Fruit fly (Drosophila melanogaster) whole organism, prepupa: ENCODE results near the gene ND-75.

Source experiments
- Blimp-1 ChIP-seq: fragments of 200-800 bp; sonication (Bioruptor generic); optimal IDR thresholded peaks from 3 replicates; lab custom pipeline; 2017; ENCODE audit warnings: missing biosample characterization, missing genetic modification characterization, mild to moderate bottlenecking, moderate library complexity, missing genetic modification reagents
- CG10631 ChIP-seq: fragments of 200-800 bp; sonication (Bioruptor generic); optimal IDR thresholded peaks from 2 replicates; lab custom pipeline; 2016; ENCODE audit warnings: missing biosample characterization, missing genetic modification characterization
- CG10669 ChIP-seq: fragments of 200-800 bp; sonication (Bioruptor generic); optimal IDR thresholded peaks from 3 replicates; lab custom pipeline; 2018; ENCODE audit warnings: missing biosample characterization, mild to moderate bottlenecking, missing genetic modification characterization, moderate library complexity
- CG11294 ChIP-seq: fragments of 200-800 bp; sonication (Bioruptor generic); IDR thresholded peaks from 2 replicates; pipeline ENCODE4 v1.3.6; 2022; ENCODE audit warnings: missing biosample characterization, missing genetic modification characterization
- CG11902 ChIP-seq: fragments of 200-800 bp; sonication (Bioruptor generic); optimal IDR thresholded peaks from 3 replicates; lab custom pipeline; 2016; ENCODE audit warnings: missing biosample characterization, missing genetic modification characterization
- CG15336 ChIP-seq: fragments of 200-800 bp; sonication (Bioruptor generic); IDR thresholded peaks from 2 replicates; pipeline ENCODE4 v1.3.6; 2022; ENCODE audit warnings: missing biosample characterization, missing genetic modification characterization
- CG1621 ChIP-seq: fragments of 200-800 bp; sonication (Bioruptor generic); optimal IDR thresholded peaks from 3 replicates; lab custom pipeline; 2018; ENCODE audit warnings: missing biosample characterization, mild to moderate bottlenecking, missing genetic modification characterization
- CG16779 ChIP-seq: fragments of 200-800 bp; sonication (Bioruptor generic); optimal IDR thresholded peaks from 3 replicates; lab custom pipeline; 2017; ENCODE audit warnings: missing biosample characterization, mild to moderate bottlenecking, missing genetic modification characterization
- CG3032 ChIP-seq: fragments of 200-800 bp; optimal IDR thresholded peaks from 2 replicates; lab custom pipeline; 2019; ENCODE audit warnings: missing biosample characterization, mild to moderate bottlenecking, missing genetic modification characterization, moderate library complexity
- CG31627 ChIP-seq: fragments of 200-800 bp; sonication (Bioruptor generic); optimal IDR thresholded peaks from 3 replicates; lab custom pipeline; 2016; ENCODE audit warnings: missing biosample characterization, missing genetic modification characterization
- CG34406 ChIP-seq: fragments of 200-800 bp; sonication (Bioruptor generic); optimal IDR thresholded peaks from 3 replicates; lab custom pipeline; 2016; ENCODE audit warnings: missing biosample characterization, missing genetic modification characterization
- CG6163 ChIP-seq: fragments of 200-800 bp; sonication (Bioruptor generic); IDR thresholded peaks from 3 replicates; pipeline ENCODE4 v1.3.6; 2022; ENCODE audit warnings: missing biosample characterization, missing genetic modification characterization
- CG6276 ChIP-seq: fragments of 200-800 bp; sonication (Bioruptor generic); optimal IDR thresholded peaks from 2 replicates; lab custom pipeline; 2017; ENCODE audit warnings: missing biosample characterization, mild to moderate bottlenecking, missing genetic modification characterization
- CG6792 ChIP-seq: fragments of 200-800 bp; sonication (Bioruptor generic); optimal IDR thresholded peaks from 3 replicates; lab custom pipeline; 2016; ENCODE audit warnings: missing biosample characterization, missing genetic modification characterization
- CG6854 ChIP-seq: fragments of 200-800 bp; sonication (Bioruptor generic); optimal IDR thresholded peaks from 2 replicates; lab custom pipeline; 2017; ENCODE audit warnings: missing biosample characterization, mild to moderate bottlenecking, missing genetic modification characterization
- CG8319 ChIP-seq: fragments of 200-800 bp; sonication (Bioruptor generic); optimal IDR thresholded peaks from 3 replicates; lab custom pipeline; 2016; ENCODE audit warnings: missing biosample characterization, missing genetic modification characterization
- CG8632 ChIP-seq: fragments of 200-800 bp; sonication (Bioruptor generic); optimal IDR thresholded peaks from 3 replicates; lab custom pipeline; 2016; ENCODE audit warnings: missing biosample characterization, missing genetic modification characterization
- CG9139 ChIP-seq: fragments of 200-800 bp; sonication (Bioruptor generic); optimal IDR thresholded peaks from 3 replicates; lab custom pipeline; 2017; ENCODE audit warnings: missing biosample characterization, mild to moderate bottlenecking, missing genetic modification characterization
- Eip75B ChIP-seq: fragments of 200-800 bp; sonication (Bioruptor generic); optimal IDR thresholded peaks from 3 replicates; lab custom pipeline; 2016; ENCODE audit warnings: missing biosample characterization, missing genetic modification characterization
- Eip93F ChIP-seq: fragments of 200-800 bp; sonication (Bioruptor generic); optimal IDR thresholded peaks from 2 replicates; lab custom pipeline; 2016; ENCODE audit warnings: missing biosample characterization, mild to moderate bottlenecking, missing genetic modification characterization
- Ets21C ChIP-seq: fragments of 200-800 bp; sonication (Bioruptor generic); optimal IDR thresholded peaks from 3 replicates; lab custom pipeline; 2016; ENCODE audit warnings: missing biosample characterization, missing genetic modification characterization
- Ets96B ChIP-seq: fragments of 200-800 bp; optimal IDR thresholded peaks from 2 replicates; lab custom pipeline; 2019; ENCODE audit warnings: missing biosample characterization, mild to moderate bottlenecking, missing genetic modification characterization, moderate library complexity
- Gug ChIP-seq: fragments of 200-800 bp; sonication (Bioruptor generic); IDR thresholded peaks from 2 replicates; pipeline ENCODE4 v1.3.6; 2022; ENCODE audit warnings: missing biosample characterization, missing genetic modification characterization
- Hr39 ChIP-seq: fragments of 200-800 bp; sonication (Bioruptor generic); optimal IDR thresholded peaks from 2 replicates; lab custom pipeline; 2016; ENCODE audit warnings: missing biosample characterization, missing genetic modification characterization
- Hr4 ChIP-seq: fragments of 200-800 bp; sonication (Bioruptor generic); optimal IDR thresholded peaks from 3 replicates; lab custom pipeline; 2016; ENCODE audit warnings: missing biosample characterization, missing genetic modification characterization
- Lpt ChIP-seq: fragments of 200-800 bp; sonication (Bioruptor generic); optimal IDR thresholded peaks from 3 replicates; lab custom pipeline; 2016; ENCODE audit warnings: missing biosample characterization, missing genetic modification characterization
- Met ChIP-seq: fragments of 200-800 bp; sonication (Bioruptor generic); optimal IDR thresholded peaks from 3 replicates; lab custom pipeline; 2016; ENCODE audit warnings: missing biosample characterization, missing genetic modification characterization
- OdsH ChIP-seq: fragments of 200-800 bp; sonication (Bioruptor generic); optimal IDR thresholded peaks from 3 replicates; lab custom pipeline; 2016; ENCODE audit warnings: missing biosample characterization, missing genetic modification characterization
- Smox ChIP-seq: fragments of 200-800 bp; sonication (Bioruptor generic); optimal IDR thresholded peaks from 3 replicates; lab custom pipeline; 2016; ENCODE audit warnings: missing biosample characterization, missing genetic modification characterization
- Sox102F ChIP-seq: fragments of 200-800 bp; sonication (Bioruptor generic); optimal IDR thresholded peaks from 2 replicates; lab custom pipeline; 2016; ENCODE audit warnings: missing biosample characterization, mild to moderate bottlenecking, missing genetic modification characterization
- Sox14 ChIP-seq: fragments of 200-800 bp; sonication (Bioruptor generic); optimal IDR thresholded peaks from 3 replicates; lab custom pipeline; 2016; ENCODE audit warnings: missing biosample characterization, missing genetic modification characterization
- achi ChIP-seq: fragments of 200-800 bp; sonication (Bioruptor generic); optimal IDR thresholded peaks from 3 replicates; lab custom pipeline; 2016; ENCODE audit warnings: missing biosample characterization, missing genetic modification characterization
- cyc ChIP-seq: fragments of 200-800 bp; sonication (Bioruptor generic); optimal IDR thresholded peaks from 3 replicates; lab custom pipeline; 2016; ENCODE audit warnings: missing biosample characterization, missing genetic modification characterization
- dac ChIP-seq: fragments of 200-800 bp; sonication (Bioruptor generic); optimal IDR thresholded peaks from 2 replicates; lab custom pipeline; 2017; ENCODE audit warnings: missing biosample characterization, mild to moderate bottlenecking, missing genetic modification characterization
- dsx ChIP-seq: fragments of 200-800 bp; optimal IDR thresholded peaks from 3 replicates; lab custom pipeline; 2019; ENCODE audit warnings: missing biosample characterization, mild to moderate bottlenecking, missing genetic modification characterization, moderate library complexity; ENCODE audit not compliant: poor library complexity, severe bottlenecking
- eg ChIP-seq: fragments of 200-800 bp; sonication (Bioruptor generic); IDR thresholded peaks from 3 replicates; pipeline ENCODE4 v1.3.6; 2022; ENCODE audit warnings: missing biosample characterization, missing genetic modification characterization
- esn ChIP-seq: fragments of 200-800 bp; sonication (Bioruptor generic); optimal IDR thresholded peaks from 2 replicates; lab custom pipeline; 2016; ENCODE audit warnings: missing biosample characterization, mild to moderate bottlenecking, missing genetic modification characterization, moderate library complexity
- fd59A ChIP-seq: fragments of 200-800 bp; sonication (Bioruptor generic); optimal IDR thresholded peaks from 2 replicates; lab custom pipeline; 2017; ENCODE audit warnings: missing biosample characterization, mild to moderate bottlenecking, missing genetic modification characterization, missing genetic modification reagents
- fd85E ChIP-seq: fragments of 200-800 bp; sonication (Bioruptor generic); optimal IDR thresholded peaks from 3 replicates; lab custom pipeline; 2016; ENCODE audit warnings: missing biosample characterization, missing genetic modification characterization
- fkh ChIP-seq: fragments of 200-800 bp; sonication (Bioruptor generic); optimal IDR thresholded peaks from 3 replicates; lab custom pipeline; 2017; ENCODE audit warnings: missing biosample characterization, mild to moderate bottlenecking, missing genetic modification characterization, moderate library complexity
- net ChIP-seq: fragments of 200-800 bp; sonication (Bioruptor generic); optimal IDR thresholded peaks from 3 replicates; lab custom pipeline; 2016; ENCODE audit warnings: missing biosample characterization, missing genetic modification characterization
- pdm3 ChIP-seq: fragments of 200-800 bp; sonication (Bioruptor generic); optimal IDR thresholded peaks from 3 replicates; lab custom pipeline; 2016; ENCODE audit warnings: missing biosample characterization, missing genetic modification characterization
- spab ChIP-seq: fragments of 200-800 bp; sonication (Bioruptor generic); optimal IDR thresholded peaks from 2 replicates; lab custom pipeline; 2017; ENCODE audit warnings: missing biosample characterization, mild to moderate bottlenecking, missing genetic modification characterization, missing genetic modification reagents
- ss ChIP-seq, 2 experiments: fragments of 200-800 bp; sonication (Bioruptor generic); optimal IDR thresholded peaks; 2 replicates in 1 of 2; 3 replicates in 1 of 2; lab custom pipeline; 2017 to 2018; ENCODE audit warnings: mild to moderate bottlenecking in 2 of 2, missing biosample characterization in 2 of 2, missing genetic modification characterization in 2 of 2, moderate library complexity in 1 of 2
- svp ChIP-seq: fragments of 200-800 bp; sonication (Bioruptor generic); peaks from one replicate; lab custom pipeline; 2016; ENCODE audit warnings: missing biosample characterization, missing genetic modification characterization

The ND-75 gene

DNA sequence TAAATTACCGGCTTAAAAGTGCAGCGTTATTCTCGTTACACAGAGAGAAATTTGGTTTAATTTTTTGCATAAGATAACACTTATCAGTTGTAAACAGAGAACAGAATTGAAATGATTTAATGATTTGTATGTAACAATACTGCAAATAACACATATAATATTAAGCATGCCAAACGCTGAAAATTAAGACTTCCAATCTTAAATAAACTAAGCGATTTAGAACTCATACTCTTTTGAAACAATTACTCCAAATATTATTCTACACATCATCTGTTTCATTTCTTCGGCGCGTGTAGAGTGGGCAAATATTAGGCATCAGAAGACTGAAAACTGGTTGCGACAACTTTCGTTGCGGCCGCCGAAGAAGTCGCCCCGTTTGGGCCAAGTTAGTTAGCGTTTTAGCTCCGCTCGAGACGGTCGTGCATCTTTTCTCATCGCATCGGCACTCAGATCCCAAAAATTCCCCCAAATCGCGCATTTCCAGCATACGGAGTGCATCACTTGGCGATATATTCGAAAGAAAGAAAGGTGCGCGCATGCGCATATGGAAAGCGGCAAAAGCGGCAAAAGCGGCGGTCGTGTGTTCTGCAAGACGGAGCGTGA lies 898 bp upstream of the ND-75 start, which contains the start of gene CG1632 (continued):
- TF ChIP-seq achi (GFP tag; lab: Kevin White, UChicago) (peak; percentile 85), pdm3 (peak; percentile 88), Smox (GFP tag; lab: Kevin White, UChicago) (peak; percentile 87), CG15336 (GFP tag; lab: Robert Waterston, UW) (peak; percentile 88), CG8632 (GFP tag; lab: Kevin White, UChicago) (peak; percentile 64), Eip75B (peak; percentile 83), esn (peak; percentile 91), Sox14 (GFP tag; lab: Kevin White, UChicago) (peak; percentile 86), svp (GFP tag; lab: Kevin White, UChicago) (peak; percentile 94), Met (GFP tag; lab: Kevin White, UChicago) (peak; percentile 90), Blimp-1 (peak; percentile 75), CG10669 (peak; percentile 79), OdsH (peak; percentile 84), Sox102F (GFP tag; lab: Kevin White, UChicago) (peak; percentile 88), CG11902 (GFP tag; lab: Kevin White, UChicago) (peak; percentile 25), cyc (peak; percentile 77), CG9139 (peak; percentile 51), CG31627 (GFP tag; lab: Kevin White, UChicago) (peak; percentile 80), CG10631 (GFP tag; lab: Kevin White, UChicago) (peak; percentile 83), dsx (GFP tag; lab: Kevin White, UChicago) (peak; percentile 79), CG6792 (peak; percentile 80), Hr4 (GFP tag; lab: Kevin White, UChicago) (peak; percentile 85), CG3032 (peak; percentile 83), CG6276 (GFP tag; lab: Kevin White, UChicago) (peak; percentile 91), net (GFP tag; lab: Kevin White, UChicago) (peak; percentile 83), Ets96B (tag; lab: Kevin White, UChicago) (peak; percentile 79)

DNA sequence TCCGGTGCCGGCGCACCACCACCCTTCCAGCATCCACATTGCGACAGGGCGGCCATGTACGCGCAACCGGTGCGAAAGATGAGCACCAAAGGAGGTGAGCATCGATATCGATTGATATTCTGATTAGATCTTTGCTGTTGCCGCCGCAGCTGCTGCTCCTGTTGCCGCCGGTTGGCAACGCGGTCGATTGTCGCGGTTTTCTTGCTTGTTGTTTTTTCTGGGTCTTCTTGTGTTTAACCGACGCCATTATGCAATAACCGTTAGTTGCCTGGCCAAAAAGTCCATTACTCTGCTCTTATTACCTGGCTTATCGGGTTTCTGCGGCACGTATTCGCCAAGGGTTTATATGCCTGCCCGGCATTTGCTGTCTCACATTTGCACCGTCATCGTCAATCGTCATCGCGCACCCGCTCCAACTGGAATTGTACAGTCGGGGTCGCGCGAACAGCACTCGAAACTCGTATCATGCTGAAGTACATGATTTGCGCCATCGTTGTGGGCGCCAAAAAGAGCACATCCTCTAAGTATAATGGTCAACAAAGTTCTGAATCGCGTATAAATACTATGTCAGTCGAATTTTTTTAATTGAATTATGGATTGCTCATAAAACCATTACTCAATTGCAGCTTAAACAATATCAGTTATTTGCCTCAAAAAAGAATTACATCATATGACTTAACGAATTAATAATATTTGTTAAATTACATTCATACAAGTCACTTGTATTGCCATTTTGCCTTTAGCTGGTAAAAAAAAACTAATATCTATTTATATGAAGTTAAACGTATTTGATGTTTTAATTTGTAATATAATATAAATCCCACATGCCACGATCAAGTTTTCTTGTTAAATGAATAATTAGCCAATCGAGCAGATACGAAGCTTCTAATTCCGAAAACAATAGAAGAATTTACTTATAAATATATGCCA lies 7.3 kb downstream of the ND-75 start, which contains the start of gene sni:
Gene sni, minus strand, starts transcription at position 51 of the 930 bp plus-strand sequence.
- TF ChIP-seq CG6163, result peak; percentile 50; the same call in 2 of the 3 replicates
- TF ChIP-seq CG8319 (GFP tag; lab: Kevin White, UChicago), result no peak
- peak; percentile 54 for TF ChIP-seq pdm3
- no peak for TF ChIP-seq fd85E
- peak; percentile 6 for TF ChIP-seq Blimp-1
- TF ChIP-seq Eip75B, result peak; percentile 35
- peak; percentile 58 for TF ChIP-seq CG6792
- TF ChIP-seq Sox14 (GFP tag; lab: Kevin White, UChicago), result peak; percentile 44
- peak; percentile 53 for TF ChIP-seq cyc
- TF ChIP-seq CG1621 (tag; lab: Kevin White, UChicago), result no peak
- TF ChIP-seq fkh (GFP tag; lab: Kevin White, UChicago), result no peak
- TF ChIP-seq Ets21C (GFP tag; lab: Kevin White, UChicago), result peak; percentile 35
- TF ChIP-seq CG9139, result no peak
- no peak for TF ChIP-seq OdsH
- peak; percentile 50 for TF ChIP-seq CG34406 (GFP tag; lab: Kevin White, UChicago)
- TF ChIP-seq CG6854 (GFP tag; lab: Kevin White, UChicago), result no peak
- TF ChIP-seq Sox102F (GFP tag; lab: Kevin White, UChicago), result peak; percentile 63
- peak in 1 of 2 experiments; percentile 14 for TF ChIP-seq ss (GFP tag; optimal IDR thresholded peaks at IDR 0.05; lab: Kevin White, UChicago)
- no peak for TF ChIP-seq dac (GFP tag; lab: Kevin White, UChicago)
- TF ChIP-seq spab (GFP tag; lab: Kevin White, UChicago), result peak; percentile 18
- TF ChIP-seq CG10669, result peak; percentile 42
- TF ChIP-seq fd59A (GFP tag; lab: Kevin White, UChicago), result no peak
- peak; percentile 13 for TF ChIP-seq CG16779 (tag; lab: Kevin White, UChicago)
- TF ChIP-seq CG15336 (GFP tag; lab: Robert Waterston, UW), result peak; percentile 45; the same call in 1 of the 2 replicates
- peak; percentile 86 for TF ChIP-seq svp (GFP tag; lab: Kevin White, UChicago)
- peak; percentile 66 for TF ChIP-seq CG31627 (GFP tag; lab: Kevin White, UChicago)
- peak; percentile 57 for TF ChIP-seq Gug (GFP tag; lab: Robert Waterston, UW)
- no peak for TF ChIP-seq Eip93F (GFP tag; lab: Kevin White, UChicago)
- TF ChIP-seq CG6276 (GFP tag; lab: Kevin White, UChicago), result no peak
- peak; percentile 54 for TF ChIP-seq Hr39
- peak; percentile 48; the same call in 1 of the 3 replicates for TF ChIP-seq eg (GFP tag; lab: Robert Waterston, UW)
- no peak for TF ChIP-seq Lpt (GFP tag; lab: Kevin White, UChicago)
- TF ChIP-seq CG11294 (GFP tag; lab: Robert Waterston, UW), result no peak
- no peak for TF ChIP-seq Hr4 (GFP tag; lab: Kevin White, UChicago)
